Worm (Caenorhabditis elegans) whole organism, late embryonic: ENCODE measurements around the gene sucl-1.

ENCODE experiments used
- C08G9.2 ChIP-seq: sonication (generic microtip); optimal IDR thresholded peaks from 2 replicates; lab custom pipeline; 2016; ENCODE audit warnings: mild to moderate bottlenecking, missing genetic modification characterization, moderate library complexity, missing compliant biosample characterization
- C38D4.7 ChIP-seq: fragments of 200-800 bp; sonication (Bioruptor generic); optimal IDR thresholded peaks from 2 replicates; lab custom pipeline; 2018; ENCODE audit warnings: mild to moderate bottlenecking, missing genetic modification characterization, moderate library complexity, missing compliant biosample characterization
- K09A11.1 ChIP-seq: sonication (generic microtip); optimal IDR thresholded peaks from 2 replicates; lab custom pipeline; 2017; ENCODE audit warnings: antibody characterized with exemption, mild to moderate bottlenecking, missing genetic modification characterization, missing compliant biosample characterization; ENCODE audit not compliant: insufficient read depth
- Y22D7AL.16 ChIP-seq: sonication (generic microtip); optimal IDR thresholded peaks from 2 replicates; lab custom pipeline; 2016; ENCODE audit warnings: missing genetic modification characterization, missing compliant biosample characterization
- ahr-1 ChIP-seq: sonication (generic microtip); optimal IDR thresholded peaks from 2 replicates; lab custom pipeline; 2016; ENCODE audit warnings: missing genetic modification characterization, missing compliant biosample characterization
- ama-1 ChIP-seq: fragments of 150-350 bp; optimal IDR thresholded peaks from 2 replicates; lab custom pipeline; 2014
- ceh-18 ChIP-seq: sonication (generic microtip); optimal IDR thresholded peaks from 2 replicates; lab custom pipeline; 2016; ENCODE audit warnings: missing genetic modification characterization, missing compliant biosample characterization
- ceh-19 ChIP-seq: fragments of 200-800 bp; sonication (Bioruptor generic); optimal IDR thresholded peaks from 2 replicates; lab custom pipeline; 2018; ENCODE audit warnings: mild to moderate bottlenecking, missing genetic modification characterization, missing compliant biosample characterization
- ceh-30 ChIP-seq: fragments of 150-350 bp; optimal IDR thresholded peaks from 2 replicates; lab custom pipeline; 2014; ENCODE audit warnings: missing biosample characterization, missing genetic modification characterization
- ceh-45 ChIP-seq: fragments of 200-800 bp; sonication (Bioruptor generic); IDR thresholded peaks from 2 replicates; pipeline ENCODE4 v1.3.6; 2022; ENCODE audit warnings: missing genetic modification reagents, missing genetic modification characterization, missing compliant biosample characterization
- ceh-9 ChIP-seq: sonication (generic microtip); optimal IDR thresholded peaks from 2 replicates; lab custom pipeline; 2016; ENCODE audit warnings: mild to moderate bottlenecking, missing genetic modification characterization, inconsistent platforms, missing compliant biosample characterization
- che-1 ChIP-seq: sonication (generic microtip); optimal IDR thresholded peaks from 2 replicates; lab custom pipeline; 2016; ENCODE audit warnings: mild to moderate bottlenecking, missing genetic modification characterization, missing compliant biosample characterization
- dmd-4 ChIP-seq: sonication (generic microtip); optimal IDR thresholded peaks from 2 replicates; lab custom pipeline; 2016; ENCODE audit warnings: borderline replicate concordance, missing genetic modification characterization, missing compliant biosample characterization
- elt-2 ChIP-seq: sonication (generic microtip); optimal IDR thresholded peaks from 2 replicates; lab custom pipeline; 2016; ENCODE audit warnings: missing genetic modification reagents, missing genetic modification characterization, missing compliant biosample characterization
- ets-4 ChIP-seq: sonication (generic microtip); optimal IDR thresholded peaks from 2 replicates; lab custom pipeline; 2016; ENCODE audit warnings: missing genetic modification characterization, missing compliant biosample characterization
- fax-1 ChIP-seq: sonication (generic microtip); optimal IDR thresholded peaks from 2 replicates; lab custom pipeline; 2016; ENCODE audit warnings: missing genotype, missing genetic modification characterization, missing compliant biosample characterization
- gmeb-2 ChIP-seq: sonication (generic microtip); optimal IDR thresholded peaks from 2 replicates; lab custom pipeline; 2016; ENCODE audit warnings: missing genetic modification characterization, inconsistent platforms, missing compliant biosample characterization
- hlh-13 ChIP-seq: fragments of 200-800 bp; sonication (Bioruptor generic); optimal IDR thresholded peaks from 2 replicates; lab custom pipeline; 2018; ENCODE audit warnings: mild to moderate bottlenecking, missing genetic modification characterization, missing compliant biosample characterization
- hlh-15 ChIP-seq: sonication (generic microtip); optimal IDR thresholded peaks from 2 replicates; lab custom pipeline; 2016; ENCODE audit warnings: missing genetic modification characterization, missing compliant biosample characterization
- hlh-6 ChIP-seq: sonication (generic microtip); optimal IDR thresholded peaks from 2 replicates; lab custom pipeline; 2016; ENCODE audit warnings: missing genotype, missing genetic modification characterization, missing compliant biosample characterization
- hlh-8 ChIP-seq: sonication (generic microtip); optimal IDR thresholded peaks from 2 replicates; lab custom pipeline; 2016; ENCODE audit warnings: missing genotype, missing genetic modification characterization, missing compliant biosample characterization
- lim-6 ChIP-seq: sonication (generic microtip); optimal IDR thresholded peaks from 2 replicates; lab custom pipeline; 2016; ENCODE audit warnings: missing genetic modification characterization, missing compliant biosample characterization
- nfya-1 ChIP-seq: sonication (generic microtip); optimal IDR thresholded peaks from 2 replicates; lab custom pipeline; 2017; ENCODE audit warnings: missing genetic modification characterization, mild to moderate bottlenecking, missing compliant biosample characterization, antibody characterized with exemption, moderate library complexity
- nhr-11 ChIP-seq: fragments of 150-350 bp; optimal IDR thresholded peaks from 2 replicates; lab custom pipeline; 2014; ENCODE audit warnings: missing biosample characterization, missing genetic modification characterization
- npax-4 ChIP-seq: sonication (generic microtip); optimal IDR thresholded peaks from 2 replicates; lab custom pipeline; 2016; ENCODE audit warnings: missing genetic modification characterization, missing compliant biosample characterization
- pat-9 ChIP-seq: fragments of 200-800 bp; sonication (Bioruptor generic); optimal IDR thresholded peaks from 2 replicates; lab custom pipeline; 2018; ENCODE audit warnings: mild to moderate bottlenecking, missing genetic modification characterization, moderate library complexity, missing compliant biosample characterization
- pax-1 ChIP-seq: fragments of 150-350 bp; optimal IDR thresholded peaks from 2 replicates; lab custom pipeline; 2014; ENCODE audit warnings: missing biosample characterization, missing genetic modification characterization
- pha-2 ChIP-seq: sonication (generic microtip); optimal IDR thresholded peaks from 2 replicates; lab custom pipeline; 2017; ENCODE audit warnings: mild to moderate bottlenecking, missing genetic modification characterization, missing compliant biosample characterization
- pros-1 ChIP-seq: fragments of 150-350 bp; optimal IDR thresholded peaks from 2 replicates; lab custom pipeline; 2014; ENCODE audit warnings: missing biosample characterization, missing genetic modification reagents, missing genetic modification characterization
- ref-2 ChIP-seq: sonication (generic microtip); optimal IDR thresholded peaks from 2 replicates; lab custom pipeline; 2016; ENCODE audit warnings: missing genetic modification characterization, missing compliant biosample characterization
- rnt-1 ChIP-seq: sonication (generic microtip); optimal IDR thresholded peaks from 2 replicates; lab custom pipeline; 2016; ENCODE audit warnings: missing genetic modification characterization, missing compliant biosample characterization
- sox-2 ChIP-seq: fragments of 200-800 bp; sonication (Bioruptor generic); IDR thresholded peaks from 2 replicates; pipeline ENCODE4 v1.3.6; 2022; ENCODE audit warnings: missing genetic modification reagents, missing genetic modification characterization, missing compliant biosample characterization
- syd-9 ChIP-seq: sonication (generic microtip); optimal IDR thresholded peaks from 2 replicates; lab custom pipeline; 2016; ENCODE audit warnings: mild to moderate bottlenecking, missing genetic modification characterization, moderate library complexity, missing compliant biosample characterization
- tbx-2 ChIP-seq: sonication (generic microtip); optimal IDR thresholded peaks from 2 replicates; lab custom pipeline; 2016; ENCODE audit warnings: missing genetic modification characterization, missing compliant biosample characterization
- tbx-7 ChIP-seq: sonication (generic microtip); optimal IDR thresholded peaks from 2 replicates; lab custom pipeline; 2016; ENCODE audit warnings: missing genotype, missing genetic modification characterization, missing compliant biosample characterization
- unc-3 ChIP-seq, 2 experiments: fragments of 200-800 bp in 1 of 2; sonication (Bioruptor generic) in 1 of 2; sonication (generic microtip) in 1 of 2; conservative IDR thresholded peaks in 1 of 2; optimal IDR thresholded peaks in 1 of 2; 2 replicates each; pipeline versions ENCODE4 v1.3.6 to Lab custom; 2016 to 2022; ENCODE audit warnings: missing compliant biosample characterization in 2 of 2, missing genetic modification characterization in 2 of 2, missing genetic modification reagents in 1 of 2

sucl-1 gene

ce11 chrX:14736955-14737621, 16.7 kb upstream of the sucl-1 start:
- no peak for TF ChIP-seq lim-6 (tag; lab: Kevin White, UChicago)
- TF ChIP-seq nhr-11 (tag; lab: Kevin White, UChicago) = no peak
- no peak for TF ChIP-seq ceh-18 (tag; lab: Kevin White, UChicago)
- TF ChIP-seq dmd-4 = no peak
- no peak for TF ChIP-seq ceh-45
- no peak for TF ChIP-seq che-1 (tag; lab: Kevin White, UChicago)
- no peak for TF ChIP-seq pha-2 (tag; lab: Kevin White, UChicago)
- TF ChIP-seq unc-3 (GFP tag; conservative IDR thresholded peaks at IDR 0.05; lab: Robert Waterston, UW) = no peak
- TF ChIP-seq unc-3 (tag; optimal IDR thresholded peaks at IDR 0.05; lab: Kevin White, UChicago) = no peak
- no peak for TF ChIP-seq pax-1 (tag; lab: Kevin White, UChicago)
- no peak for TF ChIP-seq rnt-1

- no peak for TF ChIP-seq pros-1 (tag; lab: Kevin White, UChicago)
- TF ChIP-seq ahr-1 (tag; lab: Kevin White, UChicago) = no peak
- TF ChIP-seq C38D4.7 (GFP tag; lab: Kevin White, UChicago) = no peak
- TF ChIP-seq fax-1 (tag; lab: Kevin White, UChicago) = no peak
- TF ChIP-seq hlh-8 (tag; lab: Kevin White, UChicago) = no peak
- TF ChIP-seq Y22D7AL.16 = no peak
- no peak for TF ChIP-seq elt-2 (tag; lab: Kevin White, UChicago)
- TF ChIP-seq ceh-30 (tag; lab: Kevin White, UChicago) = no peak
- TF ChIP-seq lim-6 (tag; lab: Kevin White, UChicago) = no peak
- no peak for TF ChIP-seq ref-2
- no peak for TF ChIP-seq syd-9 (tag; lab: Kevin White, UChicago)
- TF ChIP-seq ets-4 = no peak
These were observed 16.2 kb upstream of the sucl-1 start for ce11 chrX:14737623-14738022.

- TF ChIP-seq ceh-19 (GFP tag; lab: Kevin White, UChicago) = no peak
These were observed 14.4 kb upstream of the sucl-1 start for ce11 chrX:14739466-14739865.

- TF ChIP-seq nhr-11 (tag; lab: Kevin White, UChicago) (no peak), C08G9.2 (tag; lab: Kevin White, UChicago) (no peak), tbx-7 (tag; lab: Kevin White, UChicago) (no peak), npax-4 (tag; lab: Kevin White, UChicago) (no peak), ceh-9 (no peak), hlh-13 (no peak), hlh-15 (no peak), sox-2 (no peak), tbx-2 (no peak), ceh-30 (tag; lab: Kevin White, UChicago) (no peak), dmd-4 (no peak), gmeb-2 (no peak), syd-9 (tag; lab: Kevin White, UChicago) (no peak), nfya-1 (no peak), K09A11.1 (tag; lab: Kevin White, UChicago) (no peak), pat-9 (tag; lab: Kevin White, UChicago) (no peak), ref-2 (no peak), hlh-6 (tag; lab: Kevin White, UChicago) (no peak), ama-1 (no peak), hlh-8 (tag; lab: Kevin White, UChicago) (no peak)
These were observed 13.8 kb upstream of the sucl-1 start, which contains the start of gene C05G5.1 for ce11 chrX:14740019-14740418. Gene C05G5.1 (minus strand): TSS chrX:14740119.
